Fruit fly (Drosophila melanogaster) whole organism, embryonic: Measurements from ENCODE around the gene Gr21a.

Experiments used
- CG11560 ChIP-seq: fragments of 200-800 bp; sonication (Bioruptor generic); IDR thresholded peaks from 3 replicates; pipeline ENCODE4 v1.3.6; 2022; ENCODE audit warnings: missing biosample characterization, missing genetic modification characterization
- CG12299 ChIP-seq: fragments of 200-800 bp; sonication (Bioruptor generic); optimal IDR thresholded peaks from 2 replicates; lab custom pipeline; 2018; ENCODE audit warnings: missing biosample characterization, mild to moderate bottlenecking, missing genetic modification characterization
- CG1233 ChIP-seq: fragments of 200-800 bp; sonication (Bioruptor generic); optimal IDR thresholded peaks from 4 replicates; lab custom pipeline; 2018; ENCODE audit warnings: missing biosample characterization, mild to moderate bottlenecking, missing genetic modification characterization
- CG1602 ChIP-seq: fragments of 200-800 bp; sonication (Bioruptor generic); optimal IDR thresholded peaks from 3 replicates; lab custom pipeline; 2016; ENCODE audit warnings: missing biosample characterization, missing genetic modification characterization
- CG1603 ChIP-seq: fragments of 200-800 bp; sonication (Bioruptor generic); optimal IDR thresholded peaks from 2 replicates; lab custom pipeline; 2019; ENCODE audit warnings: missing biosample characterization, mild to moderate bottlenecking, missing genetic modification characterization, moderate library complexity
- CG17359 ChIP-seq: fragments of 200-800 bp; sonication (Bioruptor generic); optimal IDR thresholded peaks from 3 replicates; lab custom pipeline; 2018; ENCODE audit warnings: missing biosample characterization, mild to moderate bottlenecking, missing genetic modification characterization, moderate library complexity
- CG17385 ChIP-seq: fragments of 200-800 bp; sonication (Bioruptor generic); optimal IDR thresholded peaks from 3 replicates; lab custom pipeline; 2018; ENCODE audit warnings: missing biosample characterization, mild to moderate bottlenecking, missing genetic modification characterization
- CG2120 ChIP-seq: fragments of 200-800 bp; sonication (Bioruptor generic); optimal IDR thresholded peaks from 3 replicates; lab custom pipeline; 2016; ENCODE audit warnings: missing biosample characterization, missing genetic modification characterization
- CG9609 ChIP-seq: fragments of 200-800 bp; sonication (Bioruptor generic); optimal IDR thresholded peaks from 3 replicates; lab custom pipeline; 2016; ENCODE audit warnings: missing biosample characterization, missing genetic modification characterization
- CoRest ChIP-seq: fragments of 200-800 bp; sonication (Bioruptor generic); optimal IDR thresholded peaks from 3 replicates; lab custom pipeline; 2018; ENCODE audit warnings: missing biosample characterization, mild to moderate bottlenecking, missing genetic modification characterization, moderate library complexity
- Dref ChIP-seq: fragments of 200-800 bp; sonication (Bioruptor generic); IDR thresholded peaks from 2 replicates; pipeline ENCODE4 v1.3.6; 2022; ENCODE audit warnings: missing biosample characterization, missing genetic modification characterization
- Fer3 ChIP-seq: fragments of 200-800 bp; sonication (Bioruptor generic); optimal IDR thresholded peaks from 2 replicates; lab custom pipeline; 2018; ENCODE audit warnings: missing biosample characterization, mild to moderate bottlenecking, missing genetic modification characterization, moderate library complexity
- GATAe ChIP-seq: fragments of 200-800 bp; sonication (Bioruptor generic); conservative IDR thresholded peaks from 2 replicates; pipeline ENCODE4 v1.3.6; 2022; ENCODE audit warnings: missing biosample characterization, missing genetic modification characterization
- HLH3B ChIP-seq: fragments of 200-800 bp; sonication (Bioruptor generic); IDR thresholded peaks from 2 replicates; pipeline ENCODE4 v1.3.6; 2022; ENCODE audit warnings: missing biosample characterization, missing genetic modification characterization
- Hand ChIP-seq: fragments of 200-800 bp; sonication (Bioruptor generic); optimal IDR thresholded peaks from 2 replicates; lab custom pipeline; 2017; ENCODE audit warnings: mild to moderate bottlenecking, missing biosample characterization, missing genetic modification reagents, missing genetic modification characterization
- Hr39 ChIP-seq: fragments of >200 bp; optimal IDR thresholded peaks from 2 replicates; lab custom pipeline; 2017
- Hr51 ChIP-seq, 2 experiments: fragments of 200-800 bp; sonication (Bioruptor generic); optimal IDR thresholded peaks; 2 replicates in 1 of 2; 3 replicates in 1 of 2; lab custom pipeline; 2016 to 2018; ENCODE audit warnings: missing biosample characterization in 2 of 2, missing genetic modification characterization in 2 of 2, mild to moderate bottlenecking in 1 of 2, moderate library complexity in 1 of 2
- MBD-R2 ChIP-seq: fragments of 200-800 bp; sonication (Bioruptor generic); IDR thresholded peaks from 2 replicates; pipeline ENCODE4 v1.3.6; 2022; ENCODE audit warnings: missing biosample characterization, missing genetic modification characterization
- Meics ChIP-seq: fragments of 200-800 bp; sonication (Bioruptor generic); optimal IDR thresholded peaks from 2 replicates; lab custom pipeline; 2017; ENCODE audit warnings: missing biosample characterization, mild to moderate bottlenecking, missing genetic modification characterization
- Mrtf ChIP-seq: fragments of 200-800 bp; sonication (Bioruptor generic); IDR thresholded peaks from 3 replicates; pipeline ENCODE4 v1.3.6; 2022; ENCODE audit warnings: missing biosample characterization, missing genetic modification characterization
- Myb ChIP-seq: fragments of 200-800 bp; sonication (Bioruptor generic); optimal IDR thresholded peaks from 2 replicates; lab custom pipeline; 2016; ENCODE audit warnings: missing biosample characterization, missing genetic modification characterization
- NFAT ChIP-seq: fragments of 200-800 bp; sonication (Bioruptor generic); IDR thresholded peaks from 2 replicates; pipeline ENCODE4 v1.3.6; 2022; ENCODE audit warnings: missing biosample characterization, missing genetic modification characterization
- Nf-YB ChIP-seq: fragments of 200-800 bp; sonication (Bioruptor generic); optimal IDR thresholded peaks from 3 replicates; lab custom pipeline; 2019; ENCODE audit warnings: missing biosample characterization, mild to moderate bottlenecking, missing genetic modification characterization, moderate library complexity
- Nf-YC ChIP-seq: fragments of 200-800 bp; optimal IDR thresholded peaks from 3 replicates; lab custom pipeline; 2019; ENCODE audit warnings: missing biosample characterization, mild to moderate bottlenecking, missing genetic modification characterization, moderate library complexity
- Pdp1 ChIP-seq, 2 experiments: fragments of 200-800 bp; sonication (Bioruptor generic); optimal IDR thresholded peaks; 3 replicates each; lab custom pipeline; 2016; ENCODE audit warnings: missing biosample characterization in 2 of 2, missing genetic modification characterization in 2 of 2, mild to moderate bottlenecking in 1 of 2, moderate library complexity in 1 of 2
- Scr ChIP-seq: fragments of 200-800 bp; sonication (Bioruptor generic); IDR thresholded peaks from 2 replicates; pipeline ENCODE4 v1.3.6; 2022; ENCODE audit warnings: missing biosample characterization, missing genetic modification characterization; ENCODE audit not compliant: partially characterized antibody
- Ssrp ChIP-seq: fragments of 200-800 bp; sonication (Bioruptor generic); optimal IDR thresholded peaks from 2 replicates; lab custom pipeline; 2018; ENCODE audit warnings: missing biosample characterization, mild to moderate bottlenecking, missing genetic modification characterization, moderate library complexity
- ara ChIP-seq: fragments of 200-800 bp; sonication (Bioruptor generic); IDR thresholded peaks from 2 replicates; pipeline ENCODE4 v1.3.6; 2022; ENCODE audit warnings: missing biosample characterization, missing genetic modification characterization
- bigmax ChIP-seq: fragments of 200-800 bp; sonication (Bioruptor generic); optimal IDR thresholded peaks from 2 replicates; lab custom pipeline; 2018; ENCODE audit warnings: missing biosample characterization, mild to moderate bottlenecking, missing genetic modification characterization
- btn ChIP-seq: fragments of 200-800 bp; sonication (Bioruptor generic); optimal IDR thresholded peaks from 2 replicates; lab custom pipeline; 2016; ENCODE audit warnings: missing biosample characterization, missing genetic modification characterization
- chif ChIP-seq, 2 experiments: fragments of 200-800 bp; sonication (Bioruptor generic); optimal IDR thresholded peaks; 3 replicates each; lab custom pipeline; 2016; ENCODE audit warnings: missing biosample characterization in 2 of 2, missing genetic modification characterization in 2 of 2
- ci ChIP-seq: fragments of 200-800 bp; sonication (Bioruptor generic); IDR thresholded peaks from 3 replicates; pipeline ENCODE4 v1.3.6; 2022; ENCODE audit warnings: missing biosample characterization, missing genetic modification characterization
- crol ChIP-seq: fragments of 200-800 bp; sonication (Bioruptor generic); IDR thresholded peaks from 2 replicates; pipeline ENCODE4 v1.3.6; 2022; ENCODE audit warnings: missing biosample characterization, missing genetic modification characterization
- da ChIP-seq: fragments of 200-800 bp; sonication (Bioruptor generic); optimal IDR thresholded peaks from 2 replicates; lab custom pipeline; 2016; ENCODE audit warnings: missing biosample characterization, missing genetic modification characterization
- dm ChIP-seq: fragments of 200-800 bp; sonication (Bioruptor generic); optimal IDR thresholded peaks from 3 replicates; lab custom pipeline; 2016; ENCODE audit warnings: missing biosample characterization, missing genetic modification characterization
- eve ChIP-seq, 2 experiments: fragments of >200 bp; optimal IDR thresholded peaks; 2 replicates each; lab custom pipeline; 2017; ENCODE audit warnings: missing biosample characterization in 2 of 2, missing genetic modification characterization in 2 of 2
- ewg ChIP-seq: fragments of 200-800 bp; sonication (Bioruptor generic); optimal IDR thresholded peaks from 3 replicates; lab custom pipeline; 2017; ENCODE audit warnings: mild to moderate bottlenecking, missing biosample characterization, missing genetic modification reagents, missing genetic modification characterization
- gfzf ChIP-seq: fragments of 200-800 bp; sonication (Bioruptor generic); optimal IDR thresholded peaks from 2 replicates; lab custom pipeline; 2016; ENCODE audit warnings: missing biosample characterization, mild to moderate bottlenecking, missing genetic modification characterization, moderate library complexity
- hbn ChIP-seq: fragments of 200-800 bp; sonication (Bioruptor generic); IDR thresholded peaks from 2 replicates; pipeline ENCODE4 v1.3.6; 2022; ENCODE audit warnings: missing biosample characterization, missing genetic modification characterization; ENCODE audit not compliant: partially characterized antibody
- jumu ChIP-seq: fragments of 200-800 bp; sonication (Bioruptor generic); optimal IDR thresholded peaks from 3 replicates; lab custom pipeline; 2016; ENCODE audit warnings: missing biosample characterization, missing genetic modification characterization
- kni ChIP-seq: fragments of 200-800 bp; sonication (Bioruptor generic); optimal IDR thresholded peaks from 3 replicates; lab custom pipeline; 2017; ENCODE audit warnings: mild to moderate bottlenecking, missing biosample characterization, missing genetic modification reagents, missing genetic modification characterization
- knrl ChIP-seq: fragments of 200-800 bp; sonication (Bioruptor generic); IDR thresholded peaks from 3 replicates; pipeline ENCODE4 v1.3.6; 2022; ENCODE audit warnings: missing biosample characterization, missing genetic modification characterization; ENCODE audit not compliant: partially characterized antibody
- lov ChIP-seq, 2 experiments: fragments of 200-800 bp in 1 of 2; fragments of >200 bp in 1 of 2; sonication (Bioruptor generic) in 1 of 2; IDR thresholded peaks in 1 of 2; optimal IDR thresholded peaks in 1 of 2; 2 replicates in 1 of 2; 3 replicates in 1 of 2; pipeline versions ENCODE4 v1.3.6 to Lab custom; 2017 to 2022; ENCODE audit warnings: missing biosample characterization in 1 of 2, missing genetic modification characterization in 1 of 2
- luna ChIP-seq: fragments of 200-800 bp; sonication (Bioruptor generic); optimal IDR thresholded peaks from 2 replicates; lab custom pipeline; 2016; ENCODE audit warnings: missing biosample characterization, missing genetic modification characterization
- pita ChIP-seq: fragments of 200-800 bp; sonication (Bioruptor generic); optimal IDR thresholded peaks from 2 replicates; lab custom pipeline; 2017; ENCODE audit warnings: missing biosample characterization, mild to moderate bottlenecking, missing genetic modification characterization
- pum ChIP-seq: fragments of 200-800 bp; sonication (Bioruptor generic); optimal IDR thresholded peaks from 2 replicates; lab custom pipeline; 2016; ENCODE audit warnings: missing biosample characterization, missing genetic modification characterization
- pzg ChIP-seq: fragments of 200-800 bp; sonication (Bioruptor generic); optimal IDR thresholded peaks from 3 replicates; lab custom pipeline; 2018; ENCODE audit warnings: missing biosample characterization, mild to moderate bottlenecking, missing genetic modification characterization, moderate library complexity
- slou ChIP-seq: fragments of 200-800 bp; sonication (Bioruptor generic); optimal IDR thresholded peaks from 3 replicates; lab custom pipeline; 2016; ENCODE audit warnings: missing biosample characterization, missing genetic modification characterization
- unc-4 ChIP-seq: fragments of 200-800 bp; sonication (Bioruptor generic); IDR thresholded peaks from 2 replicates; pipeline ENCODE4 v1.3.6; 2022; ENCODE audit warnings: missing biosample characterization, missing genetic modification characterization; ENCODE audit not compliant: partially characterized antibody
- wdn ChIP-seq: fragments of 200-800 bp; sonication (Bioruptor generic); IDR thresholded peaks from 2 replicates; pipeline ENCODE4 v1.3.6; 2022; ENCODE audit warnings: missing biosample characterization, missing genetic modification characterization

The Gr21a gene

DNA sequence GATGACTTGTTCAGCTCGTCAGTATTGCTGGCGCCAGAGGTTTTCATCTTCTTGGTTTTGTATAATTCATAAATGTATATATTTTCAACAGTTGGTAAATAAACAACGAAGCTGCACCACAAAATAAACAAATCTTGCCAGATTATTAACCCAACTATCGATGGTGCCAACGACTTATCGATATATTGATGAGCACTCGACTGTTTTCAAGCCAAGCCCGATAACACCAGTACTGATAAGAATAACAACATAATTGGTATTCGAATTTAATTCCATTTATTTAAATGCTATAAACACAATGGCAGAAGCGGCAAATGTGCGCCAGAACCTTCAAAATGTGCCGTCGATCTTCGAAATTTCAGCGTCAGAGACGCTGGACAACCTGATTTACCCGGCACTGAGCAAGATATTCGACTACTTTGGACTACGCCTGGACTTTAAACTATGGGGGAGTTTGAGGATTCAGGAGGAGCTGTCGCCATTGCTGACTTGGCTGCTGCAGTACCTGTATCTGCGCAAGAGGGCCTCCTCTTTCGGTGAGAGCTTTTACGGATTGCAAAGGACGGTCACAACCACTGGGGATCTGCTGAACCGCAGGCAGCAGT lies 35.6 kb downstream of the Gr21a start, which contains the start of the genes Saf6 and Pex12 (continued):
- TF ChIP-seq CG12299 (tag; lab: Kevin White, UChicago), result no peak
- no peak for TF ChIP-seq pum (GFP tag; lab: Kevin White, UChicago)
- peak; percentile 21 for TF ChIP-seq bigmax
- TF ChIP-seq Nf-YC, result no peak
- TF ChIP-seq chif (GFP tag; optimal IDR thresholded peaks at IDR 0.05; lab: Kevin White, UChicago), result no peak
- no peak for TF ChIP-seq CG9609 (GFP tag; lab: Kevin White, UChicago)
- peak; percentile 83 for TF ChIP-seq Scr (GFP tag; lab: Robert Waterston, UW)
- peak; percentile 76 for TF ChIP-seq hbn (GFP tag; lab: Robert Waterston, UW)
- TF ChIP-seq MBD-R2 (GFP tag; lab: Robert Waterston, UW), result peak; percentile 90
- no peak for TF ChIP-seq Mrtf (GFP tag; lab: Robert Waterston, UW)
- TF ChIP-seq dm (GFP tag; lab: Kevin White, UChicago), result no peak
- TF ChIP-seq CG2120 (GFP tag; lab: Kevin White, UChicago), result no peak
- TF ChIP-seq eve (GFP tag; optimal IDR thresholded peaks at IDR 0.05; lab: Kevin White, UChicago), result no peak
- no peak for TF ChIP-seq Hr51 (GFP tag; optimal IDR thresholded peaks at IDR 0.05; lab: Kevin White, UChicago)
- TF ChIP-seq jumu (GFP tag; lab: Kevin White, UChicago), result no peak
- no peak for TF ChIP-seq luna
- no peak for TF ChIP-seq ewg (GFP tag; lab: Kevin White, UChicago)
- no peak for TF ChIP-seq Nf-YB (GFP tag; lab: Kevin White, UChicago)
- TF ChIP-seq Hand, result no peak
- TF ChIP-seq Hr39 (lab: Kevin White, UChicago), result no peak
- peak; percentile 72; the same call in 2 of the 3 replicates for TF ChIP-seq knrl (GFP tag; lab: Robert Waterston, UW)
- TF ChIP-seq CG17385 (GFP tag; lab: Kevin White, UChicago), result no peak
- peak; percentile 43 for TF ChIP-seq CG1603 (tag; lab: Kevin White, UChicago)
- no peak for TF ChIP-seq NFAT
- no peak for TF ChIP-seq da
- 0 out of 3 replicates have a peak, but pooled peaks have one; percentile 12 for TF ChIP-seq ci (GFP tag; lab: Robert Waterston, UW)
- TF ChIP-seq Dref (GFP tag; lab: Robert Waterston, UW), result peak; percentile 88
- TF ChIP-seq pita (GFP tag; lab: Kevin White, UChicago), result no peak
- TF ChIP-seq btn (GFP tag; lab: Kevin White, UChicago), result no peak
- no peak for TF ChIP-seq HLH3B (GFP tag; lab: Robert Waterston, UW)
- no peak for TF ChIP-seq Fer3 (tag; lab: Kevin White, UChicago)
- no peak for TF ChIP-seq lov (optimal IDR thresholded peaks at IDR 0.05; lab: Kevin White, UChicago)
- TF ChIP-seq lov (GFP tag; IDR thresholded peaks at IDR 0.05; lab: Robert Waterston, UW), result no peak
- TF ChIP-seq pzg (GFP tag; lab: Kevin White, UChicago), result peak; percentile 57
- no peak for TF ChIP-seq Ssrp (tag; lab: Kevin White, UChicago)
- no peak for TF ChIP-seq Meics (GFP tag; lab: Kevin White, UChicago)
- peak in 1 of 2 experiments; percentile 21 for TF ChIP-seq Pdp1 (GFP tag; optimal IDR thresholded peaks at IDR 0.05; lab: Kevin White, UChicago)
- TF ChIP-seq ara, result no peak
- TF ChIP-seq CoRest (tag; lab: Kevin White, UChicago), result no peak
- TF ChIP-seq CG1233 (GFP tag; lab: Kevin White, UChicago), result no peak
- TF ChIP-seq wdn (GFP tag; lab: Robert Waterston, UW), result no peak
- peak; percentile 37 for TF ChIP-seq GATAe (GFP tag; lab: Robert Waterston, UW)
- no peak for TF ChIP-seq CG1602 (GFP tag; lab: Kevin White, UChicago)
- no peak for TF ChIP-seq kni (GFP tag; lab: Kevin White, UChicago)
- TF ChIP-seq gfzf (GFP tag; lab: Kevin White, UChicago), result no peak
- no peak for TF ChIP-seq slou (GFP tag; lab: Kevin White, UChicago)
- TF ChIP-seq CG17359 (tag; lab: Kevin White, UChicago), result no peak
- peak; percentile 15 for TF ChIP-seq Myb (GFP tag; lab: Kevin White, UChicago)
- TF ChIP-seq CG11560, result no peak
- TF ChIP-seq unc-4 (GFP tag; lab: Robert Waterston, UW), result peak; percentile 84
- TF ChIP-seq crol, result no peak
